Fruit fly (Drosophila melanogaster) whole organism, embryonic: ENCODE measurements around the gene CG5056.

Experiments used
- Bgb ChIP-seq: fragments of 200-800 bp; sonication (Bioruptor generic); IDR thresholded peaks from 2 replicates; pipeline ENCODE4 v1.3.6; 2022; ENCODE audit warnings: missing biosample characterization, missing genetic modification characterization; ENCODE audit not compliant: partially characterized antibody
- CG10565 ChIP-seq: fragments of 200-800 bp; sonication (Bioruptor generic); optimal IDR thresholded peaks from 3 replicates; lab custom pipeline; 2016; ENCODE audit warnings: missing biosample characterization, mild to moderate bottlenecking, missing genetic modification characterization
- CG10654 ChIP-seq: fragments of 200-800 bp; sonication (Bioruptor generic); optimal IDR thresholded peaks from 2 replicates; lab custom pipeline; 2016; ENCODE audit warnings: missing biosample characterization, missing genetic modification characterization
- CG11398 ChIP-seq: fragments of 200-800 bp; sonication (Bioruptor generic); optimal IDR thresholded peaks from 2 replicates; lab custom pipeline; 2016; ENCODE audit warnings: missing biosample characterization, missing genetic modification characterization
- CG12659 ChIP-seq: fragments of 200-800 bp; sonication (Bioruptor generic); optimal IDR thresholded peaks from 3 replicates; lab custom pipeline; 2017; ENCODE audit warnings: mild to moderate bottlenecking, missing biosample characterization, missing genetic modification reagents, missing genetic modification characterization
- CG13894 ChIP-seq: fragments of 200-800 bp; sonication (Bioruptor generic); optimal IDR thresholded peaks from 3 replicates; lab custom pipeline; 2018; ENCODE audit warnings: missing biosample characterization, mild to moderate bottlenecking, missing genetic modification characterization, moderate library complexity
- CG14860 ChIP-seq: fragments of 200-800 bp; sonication (Bioruptor generic); IDR thresholded peaks from 3 replicates; pipeline ENCODE4 v1.3.6; 2022; ENCODE audit warnings: missing biosample characterization, missing genetic modification characterization; ENCODE audit not compliant: partially characterized antibody
- CG15269 ChIP-seq: fragments of 200-800 bp; sonication (Bioruptor generic); optimal IDR thresholded peaks from 2 replicates; lab custom pipeline; 2018; ENCODE audit warnings: missing biosample characterization, mild to moderate bottlenecking, missing genetic modification characterization, moderate library complexity
- CG1603 ChIP-seq: fragments of 200-800 bp; sonication (Bioruptor generic); optimal IDR thresholded peaks from 2 replicates; lab custom pipeline; 2019; ENCODE audit warnings: missing biosample characterization, mild to moderate bottlenecking, missing genetic modification characterization, moderate library complexity
- CG16779 ChIP-seq: fragments of 200-800 bp; sonication (Bioruptor generic); IDR thresholded peaks from 2 replicates; pipeline ENCODE4 v1.3.6; 2022; ENCODE audit warnings: missing biosample characterization, missing genetic modification characterization
- CG16815 ChIP-seq: fragments of 200-800 bp; sonication (Bioruptor generic); optimal IDR thresholded peaks from 3 replicates; lab custom pipeline; 2017; ENCODE audit warnings: missing biosample characterization, mild to moderate bottlenecking, missing genetic modification characterization
- CG17912 ChIP-seq: fragments of 200-800 bp; sonication (Bioruptor generic); optimal IDR thresholded peaks from 2 replicates; lab custom pipeline; 2018; ENCODE audit warnings: missing biosample characterization, mild to moderate bottlenecking, missing genetic modification characterization
- CG2120 ChIP-seq: fragments of 200-800 bp; sonication (Bioruptor generic); optimal IDR thresholded peaks from 3 replicates; lab custom pipeline; 2016; ENCODE audit warnings: missing biosample characterization, missing genetic modification characterization
- CG30431 ChIP-seq: fragments of 200-800 bp; sonication (Bioruptor generic); optimal IDR thresholded peaks from 2 replicates; lab custom pipeline; 2017; ENCODE audit warnings: missing biosample characterization, missing genetic modification characterization
- CG33213 ChIP-seq: fragments of 200-800 bp; sonication (Bioruptor generic); optimal IDR thresholded peaks from 3 replicates; lab custom pipeline; 2016; ENCODE audit warnings: missing biosample characterization, missing genetic modification characterization
- CG34224 ChIP-seq: fragments of 200-800 bp; sonication (Bioruptor generic); IDR thresholded peaks from 3 replicates; pipeline ENCODE4 v1.3.6; 2022; ENCODE audit warnings: missing biosample characterization, missing genetic modification characterization; ENCODE audit not compliant: partially characterized antibody
- CG7745 ChIP-seq: fragments of 200-800 bp; sonication (Bioruptor generic); optimal IDR thresholded peaks from 2 replicates; lab custom pipeline; 2018; ENCODE audit warnings: missing biosample characterization, mild to moderate bottlenecking, missing genetic modification characterization, moderate library complexity
- CG8281 ChIP-seq: fragments of 200-800 bp; sonication (Bioruptor generic); optimal IDR thresholded peaks from 2 replicates; lab custom pipeline; 2018; ENCODE audit warnings: missing biosample characterization, mild to moderate bottlenecking, missing genetic modification characterization, moderate library complexity
- CG8924 ChIP-seq: fragments of 200-800 bp; optimal IDR thresholded peaks from 3 replicates; lab custom pipeline; 2019; ENCODE audit warnings: missing biosample characterization, mild to moderate bottlenecking, missing genetic modification characterization, moderate library complexity
- D19A ChIP-seq: fragments of 200-800 bp; optimal IDR thresholded peaks from 3 replicates; lab custom pipeline; 2019; ENCODE audit warnings: missing biosample characterization, mild to moderate bottlenecking, missing genetic modification characterization, moderate library complexity
- Dfd ChIP-seq, 2 experiments: fragments of >200 bp; optimal IDR thresholded peaks; 2 replicates each; lab custom pipeline; 2017; ENCODE audit warnings: missing biosample characterization in 2 of 2, missing genetic modification characterization in 2 of 2
- HHEX ChIP-seq: fragments of 200-800 bp; sonication (Bioruptor generic); optimal IDR thresholded peaks from 3 replicates; lab custom pipeline; 2017; ENCODE audit warnings: missing biosample characterization, mild to moderate bottlenecking, missing genetic modification characterization, missing genetic modification reagents
- Max ChIP-seq: fragments of 200-800 bp; sonication (Bioruptor generic); optimal IDR thresholded peaks from 2 replicates; lab custom pipeline; 2016; ENCODE audit warnings: missing biosample characterization, mild to moderate bottlenecking, missing genetic modification characterization
- Mrtf ChIP-seq: fragments of 200-800 bp; sonication (Bioruptor generic); IDR thresholded peaks from 3 replicates; pipeline ENCODE4 v1.3.6; 2022; ENCODE audit warnings: missing biosample characterization, missing genetic modification characterization
- Nf-YB ChIP-seq: fragments of 200-800 bp; sonication (Bioruptor generic); optimal IDR thresholded peaks from 3 replicates; lab custom pipeline; 2019; ENCODE audit warnings: missing biosample characterization, mild to moderate bottlenecking, missing genetic modification characterization, moderate library complexity
- Taf1 ChIP-seq: fragments of 200-800 bp; sonication (Bioruptor generic); IDR thresholded peaks from 2 replicates; pipeline ENCODE4 v1.3.6; 2022; ENCODE audit warnings: missing biosample characterization, missing genetic modification characterization
- br ChIP-seq: fragments of >200 bp; optimal IDR thresholded peaks from 2 replicates; lab custom pipeline; 2017
- bsh ChIP-seq, 2 experiments: fragments of 200-800 bp; sonication (Bioruptor generic); optimal IDR thresholded peaks; 2 replicates each; lab custom pipeline; 2017 to 2018; ENCODE audit warnings: mild to moderate bottlenecking in 2 of 2, missing biosample characterization in 2 of 2, missing genetic modification characterization in 2 of 2, moderate library complexity in 1 of 2
- chinmo ChIP-seq: fragments of 200-800 bp; sonication (Bioruptor generic); IDR thresholded peaks from 4 replicates; pipeline ENCODE4 v1.3.6; 2022; ENCODE audit warnings: missing biosample characterization, missing genetic modification characterization; ENCODE audit not compliant: partially characterized antibody
- ci ChIP-seq: fragments of 200-800 bp; sonication (Bioruptor generic); IDR thresholded peaks from 3 replicates; pipeline ENCODE4 v1.3.6; 2022; ENCODE audit warnings: missing biosample characterization, missing genetic modification characterization
- croc ChIP-seq: fragments of 200-800 bp; sonication (Bioruptor generic); conservative IDR thresholded peaks from 3 replicates; pipeline ENCODE4 v1.3.6; 2022; ENCODE audit warnings: missing biosample characterization, missing genetic modification characterization
- crol ChIP-seq: fragments of 200-800 bp; sonication (Bioruptor generic); IDR thresholded peaks from 2 replicates; pipeline ENCODE4 v1.3.6; 2022; ENCODE audit warnings: missing biosample characterization, missing genetic modification characterization
- fru ChIP-seq: fragments of >200 bp; optimal IDR thresholded peaks from 2 replicates; lab custom pipeline; 2017
- gfzf ChIP-seq: fragments of 200-800 bp; sonication (Bioruptor generic); optimal IDR thresholded peaks from 2 replicates; lab custom pipeline; 2016; ENCODE audit warnings: missing biosample characterization, mild to moderate bottlenecking, missing genetic modification characterization, moderate library complexity
- grn ChIP-seq: fragments of 200-800 bp; sonication (Bioruptor generic); optimal IDR thresholded peaks from 3 replicates; lab custom pipeline; 2017; ENCODE audit warnings: missing biosample characterization, missing genetic modification characterization
- gro ChIP-seq: fragments of 200-800 bp; sonication (Bioruptor generic); optimal IDR thresholded peaks from 2 replicates; lab custom pipeline; 2016; ENCODE audit warnings: missing biosample characterization, missing genetic modification characterization
- gt ChIP-seq: fragments of 200-800 bp; sonication (Bioruptor generic); IDR thresholded peaks from 2 replicates; pipeline ENCODE4 v1.3.6; 2022; ENCODE audit warnings: missing biosample characterization, missing genetic modification characterization
- insv ChIP-seq, 2 experiments: fragments of 200-800 bp; sonication (Bioruptor generic); optimal IDR thresholded peaks; 3 replicates each; lab custom pipeline; 2016 to 2018; ENCODE audit warnings: missing biosample characterization in 2 of 2, missing genetic modification characterization in 2 of 2
- klu ChIP-seq: fragments of 200-800 bp; sonication (Bioruptor generic); IDR thresholded peaks from 2 replicates; pipeline ENCODE4 v1.3.6; 2022; ENCODE audit warnings: missing biosample characterization, missing genetic modification characterization
- lab ChIP-seq: fragments of 200-800 bp; sonication (Bioruptor generic); optimal IDR thresholded peaks from 3 replicates; lab custom pipeline; 2017; ENCODE audit warnings: missing biosample characterization, missing genetic modification characterization, mild to moderate bottlenecking, moderate library complexity, missing genetic modification reagents
- lola ChIP-seq, 3 experiments: fragments of >200 bp in 2 of 3; fragments of 200-800 bp in 1 of 3; sonication (Bioruptor generic) in 1 of 3; optimal IDR thresholded peaks; 2 replicates each; lab custom pipeline; 2017 to 2019; ENCODE audit warnings: missing biosample characterization in 3 of 3, missing genetic modification characterization in 3 of 3, mild to moderate bottlenecking in 1 of 3, moderate library complexity in 1 of 3
- mld ChIP-seq: fragments of 200-800 bp; sonication (Bioruptor generic); IDR thresholded peaks from 3 replicates; pipeline ENCODE4 v1.3.6; 2022; ENCODE audit warnings: missing biosample characterization, missing genetic modification characterization; ENCODE audit not compliant: partially characterized antibody
- pb ChIP-seq: fragments of 200-800 bp; sonication (Bioruptor generic); optimal IDR thresholded peaks from 3 replicates; lab custom pipeline; 2016; ENCODE audit warnings: missing biosample characterization, missing genetic modification characterization
- pho ChIP-seq: fragments of 200-800 bp; sonication (Bioruptor generic); optimal IDR thresholded peaks from 2 replicates; lab custom pipeline; 2016; ENCODE audit warnings: missing biosample characterization, missing genetic modification characterization
- psq ChIP-seq: fragments of 200-800 bp; sonication (Bioruptor generic); optimal IDR thresholded peaks from 2 replicates; lab custom pipeline; 2017; ENCODE audit warnings: missing biosample characterization, missing genetic modification characterization
- ranshi ChIP-seq: fragments of 200-800 bp; sonication (Bioruptor generic); IDR thresholded peaks from 2 replicates; pipeline ENCODE4 v1.3.6; 2022; ENCODE audit warnings: missing biosample characterization, missing genetic modification characterization
- repo ChIP-seq: fragments of 200-800 bp; sonication (Bioruptor generic); optimal IDR thresholded peaks from 2 replicates; lab custom pipeline; 2016; ENCODE audit warnings: missing biosample characterization, missing genetic modification characterization
- sqz ChIP-seq: fragments of 200-800 bp; sonication (Bioruptor generic); optimal IDR thresholded peaks from 3 replicates; lab custom pipeline; 2018; ENCODE audit warnings: missing biosample characterization, mild to moderate bottlenecking, missing genetic modification characterization
- sr ChIP-seq: fragments of 200-800 bp; sonication (Bioruptor generic); IDR thresholded peaks from 3 replicates; pipeline ENCODE4 v1.3.6; 2022; ENCODE audit warnings: missing biosample characterization, missing genetic modification characterization
- twi ChIP-seq: fragments of 200-800 bp; optimal IDR thresholded peaks from 2 replicates; lab custom pipeline; 2019; ENCODE audit warnings: missing biosample characterization, mild to moderate bottlenecking, missing genetic modification characterization, moderate library complexity
- zen2 ChIP-seq: fragments of 200-800 bp; sonication (Bioruptor generic); IDR thresholded peaks from 3 replicates; pipeline ENCODE4 v1.3.6; 2022; ENCODE audit warnings: missing biosample characterization, missing genetic modification characterization; ENCODE audit not compliant: partially characterized antibody

Gene CG5056

dm6 chr2L:10356508-10356907, 10.0 kb upstream of the CG5056 start, which contains the start of the genes CtsL4 and ClpP (continued):
- TF ChIP-seq CG10565 (GFP tag; lab: Kevin White, UChicago): no peak
- TF ChIP-seq repo (GFP tag; lab: Kevin White, UChicago): no peak
- TF ChIP-seq CG2120 (GFP tag; lab: Kevin White, UChicago): peak; percentile 64
- TF ChIP-seq insv (GFP tag; optimal IDR thresholded peaks at IDR 0.05; lab: Kevin White, UChicago): peak in 1 of 2 experiments; percentile 9
- peak; percentile 100 for TF ChIP-seq CG1603 (tag; lab: Kevin White, UChicago)
- no peak for TF ChIP-seq CG13894 (tag; lab: Kevin White, UChicago)
- peak; percentile 27 for TF ChIP-seq HHEX
- peak; percentile 23 for TF ChIP-seq pho (GFP tag; lab: Kevin White, UChicago)
- no peak for TF ChIP-seq fru (lab: Kevin White, UChicago)
- TF ChIP-seq CG30431: no peak
- no peak for TF ChIP-seq ranshi (GFP tag; lab: Robert Waterston, UW)
- TF ChIP-seq lola (GFP tag; optimal IDR thresholded peaks at IDR 0.05; lab: Kevin White, UChicago): peak in 1 of 3 experiments; percentile 43
- TF ChIP-seq bsh (GFP tag; optimal IDR thresholded peaks at IDR 0.05; lab: Kevin White, UChicago): peak in 1 of 2 experiments; percentile 33
- no peak for TF ChIP-seq grn (GFP tag; lab: Kevin White, UChicago)
- no peak for TF ChIP-seq sqz (GFP tag; lab: Kevin White, UChicago)
- TF ChIP-seq CG16815 (GFP tag; lab: Kevin White, UChicago): no peak
- TF ChIP-seq chinmo (GFP tag; lab: Robert Waterston, UW): no peak
- no peak for TF ChIP-seq psq (GFP tag; lab: Kevin White, UChicago)
- no peak for TF ChIP-seq CG15269 (tag; lab: Kevin White, UChicago)
- peak; percentile 51 for TF ChIP-seq Nf-YB
- TF ChIP-seq CG8924 (tag; lab: Kevin White, UChicago): peak; percentile 59
- peak; percentile 49; the same call in 1 of the 3 replicates for TF ChIP-seq ci (GFP tag; lab: Robert Waterston, UW)
- TF ChIP-seq crol (GFP tag; lab: Robert Waterston, UW): no peak
- no peak for TF ChIP-seq Dfd (GFP tag; optimal IDR thresholded peaks at IDR 0.05; lab: Kevin White, UChicago)
- no peak for TF ChIP-seq CG14860 (GFP tag; lab: Robert Waterston, UW)
- no peak for TF ChIP-seq br (lab: Kevin White, UChicago)
- no peak for TF ChIP-seq zen2 (GFP tag; lab: Robert Waterston, UW)
- peak; percentile 74 for TF ChIP-seq D19A (tag; lab: Kevin White, UChicago)
- peak; percentile 39; the same call in 1 of the 3 replicates for TF ChIP-seq Mrtf (GFP tag; lab: Robert Waterston, UW)
- TF ChIP-seq CG10654 (GFP tag; lab: Kevin White, UChicago): peak; percentile 4
- TF ChIP-seq gt: no peak
- no peak for TF ChIP-seq CG11398
- peak; percentile 76 for TF ChIP-seq CG12659 (GFP tag; lab: Kevin White, UChicago)
- TF ChIP-seq Taf1 (GFP tag; lab: Robert Waterston, UW): no peak
- no peak; the same call in 2 of the 3 replicates for TF ChIP-seq croc (GFP tag; lab: Robert Waterston, UW)
- no peak for TF ChIP-seq mld
- TF ChIP-seq Max (GFP tag; lab: Kevin White, UChicago): peak; percentile 20
- no peak for TF ChIP-seq sr (GFP tag; lab: Robert Waterston, UW)
- TF ChIP-seq CG34224 (GFP tag; lab: Robert Waterston, UW): no peak
- no peak for TF ChIP-seq CG7745
- TF ChIP-seq pb (GFP tag; lab: Kevin White, UChicago): no peak
- TF ChIP-seq gro (GFP tag; lab: Kevin White, UChicago): no peak
- peak; percentile 15 for TF ChIP-seq CG33213
- TF ChIP-seq Bgb: no peak
- peak; percentile 61 for TF ChIP-seq twi (tag; lab: Kevin White, UChicago)
- TF ChIP-seq gfzf: peak; percentile 35
- no peak for TF ChIP-seq CG16779 (GFP tag; lab: Robert Waterston, UW)
- no peak for TF ChIP-seq klu (GFP tag; lab: Robert Waterston, UW)
- no peak for TF ChIP-seq CG8281 (tag; lab: Kevin White, UChicago)
- TF ChIP-seq CG17912: peak; percentile 23
- no peak for TF ChIP-seq lab
